Worm (Caenorhabditis elegans) whole organism, young adult: Measurements from ENCODE around the gene C25A8.5.

Experiments
- F22D6.2 ChIP-seq: sonication (generic microtip); optimal IDR thresholded peaks from 2 replicates; lab custom pipeline; 2016; ENCODE audit warnings: mild to moderate bottlenecking, missing genetic modification characterization, missing compliant biosample characterization
- F49E8.2 ChIP-seq: sonication (generic microtip); optimal IDR thresholded peaks from 3 replicates; lab custom pipeline; 2017; ENCODE audit warnings: missing genetic modification characterization, mild to moderate bottlenecking, missing compliant biosample characterization, antibody characterized with exemption, moderate library complexity; ENCODE audit not compliant: insufficient read depth
- F52B5.7 ChIP-seq: sonication (generic microtip); optimal IDR thresholded peaks from 2 replicates; lab custom pipeline; 2016; ENCODE audit warnings: mild to moderate bottlenecking, missing genetic modification characterization, missing compliant biosample characterization
- K11D2.4 ChIP-seq: fragments of 200-800 bp; sonication (Bioruptor generic); IDR thresholded peaks from 2 replicates; pipeline ENCODE4 v1.3.6; 2022; ENCODE audit warnings: missing genetic modification reagents, missing genetic modification characterization, missing compliant biosample characterization
- Y53G8AR.9 ChIP-seq: fragments of 200-800 bp; sonication (Bioruptor generic); conservative IDR thresholded peaks from 2 replicates; pipeline ENCODE4 v1.3.6; 2022; ENCODE audit warnings: missing genetic modification reagents, missing genetic modification characterization, missing compliant biosample characterization
- Y67H2A.10 ChIP-seq: fragments of 200-800 bp; sonication (Bioruptor generic); conservative IDR thresholded peaks from 2 replicates; pipeline ENCODE4 v1.3.6; 2022; ENCODE audit warnings: missing genetic modification reagents, missing genetic modification characterization, missing compliant biosample characterization
- ZK185.1 ChIP-seq: sonication (generic microtip); optimal IDR thresholded peaks from 2 replicates; lab custom pipeline; 2016; ENCODE audit warnings: mild to moderate bottlenecking, missing genetic modification characterization, missing compliant biosample characterization; ENCODE audit not compliant: poor library complexity, severe bottlenecking
- ama-1 ChIP-seq, 3 experiments: fragments of 150-350 bp in 1 of 3; sonication (generic microtip) in 2 of 3; optimal IDR thresholded peaks; 2 replicates each; lab custom pipeline; 2014 to 2018; ENCODE audit warnings: missing biosample characterization in 2 of 3, missing genetic modification characterization in 2 of 3, missing genetic modification reagents in 2 of 3
- attf-5 ChIP-seq: fragments of 200-800 bp; sonication (Bioruptor generic); optimal IDR thresholded peaks from 2 replicates; lab custom pipeline; 2018; ENCODE audit warnings: mild to moderate bottlenecking, missing genetic modification characterization, missing compliant biosample characterization
- ccch-3 ChIP-seq: fragments of 200-800 bp; sonication (Bioruptor generic); optimal IDR thresholded peaks from 2 replicates; lab custom pipeline; 2018; ENCODE audit warnings: mild to moderate bottlenecking, missing genetic modification characterization, missing compliant biosample characterization
- cebp-1 ChIP-seq, 2 experiments: fragments of 200-800 bp in 1 of 2; sonication (Bioruptor generic) in 1 of 2; sonication (generic microtip) in 1 of 2; IDR thresholded peaks in 1 of 2; optimal IDR thresholded peaks in 1 of 2; 2 replicates each; pipeline versions ENCODE4 v1.3.6 to Lab custom; 2017 to 2022; ENCODE audit warnings: missing compliant biosample characterization in 2 of 2, missing genetic modification characterization in 2 of 2, mild to moderate bottlenecking in 1 of 2, missing genetic modification reagents in 1 of 2, moderate library complexity in 1 of 2
- cebp-2 ChIP-seq: fragments of 200-800 bp; sonication (Bioruptor generic); IDR thresholded peaks from 2 replicates; pipeline ENCODE4 v1.3.6; 2022; ENCODE audit warnings: missing genetic modification characterization, missing compliant biosample characterization
- ceh-100 ChIP-seq: fragments of 200-800 bp; sonication (Bioruptor generic); IDR thresholded peaks from 2 replicates; pipeline ENCODE4 v1.3.6; 2022; ENCODE audit warnings: missing genetic modification reagents, missing genetic modification characterization, missing compliant biosample characterization
- chd-7 ChIP-seq: sonication (generic microtip); optimal IDR thresholded peaks from 2 replicates; lab custom pipeline; 2016; ENCODE audit warnings: mild to moderate bottlenecking, missing genetic modification characterization, moderate library complexity, missing compliant biosample characterization
- dpff-1 ChIP-seq: sonication (generic microtip); optimal IDR thresholded peaks from 2 replicates; lab custom pipeline; 2017; ENCODE audit warnings: mild to moderate bottlenecking, missing genetic modification characterization, missing compliant biosample characterization
- egl-18 ChIP-seq: fragments of 200-800 bp; sonication (Bioruptor generic); IDR thresholded peaks from 2 replicates; pipeline ENCODE4 v1.3.6; 2022; ENCODE audit warnings: missing genetic modification reagents, missing genetic modification characterization, missing compliant biosample characterization
- ekl-4 ChIP-seq: fragments of 200-800 bp; sonication (Bioruptor generic); IDR thresholded peaks from 2 replicates; pipeline ENCODE4 v1.3.6; 2022; ENCODE audit warnings: missing genetic modification reagents, missing genetic modification characterization, missing compliant biosample characterization
- hmg-1.2 ChIP-seq: fragments of 200-800 bp; sonication (Bioruptor generic); IDR thresholded peaks from 2 replicates; pipeline ENCODE4 v1.3.6; 2022; ENCODE audit warnings: missing genetic modification reagents, missing genetic modification characterization, missing compliant biosample characterization
- hrde-1 ChIP-seq: sonication (generic microtip); optimal IDR thresholded peaks from 2 replicates; lab custom pipeline; 2016; ENCODE audit warnings: missing genetic modification characterization, mild to moderate bottlenecking, missing compliant biosample characterization, moderate library complexity, missing genotype, missing genetic modification reagents, borderline replicate concordance
- lin-26 ChIP-seq: fragments of 200-800 bp; sonication (Bioruptor generic); IDR thresholded peaks from 2 replicates; pipeline ENCODE4 v1.3.6; 2022; ENCODE audit warnings: missing genetic modification reagents, missing genetic modification characterization, missing compliant biosample characterization
- lin-35 ChIP-seq, 3 experiments: fragments of 150-350 bp in 2 of 3; sonication (generic microtip) in 1 of 3; optimal IDR thresholded peaks; 2 replicates each; lab custom pipeline; 2014 to 2018; ENCODE audit warnings: missing biosample characterization in 3 of 3, missing genetic modification characterization in 3 of 3, missing genetic modification reagents in 3 of 3
- lin-40 ChIP-seq: sonication (generic microtip); optimal IDR thresholded peaks from 2 replicates; lab custom pipeline; 2016; ENCODE audit warnings: missing genetic modification characterization, mild to moderate bottlenecking, missing compliant biosample characterization, missing genotype, missing genetic modification reagents
- lsl-1 ChIP-seq: fragments of 200-800 bp; sonication (Bioruptor generic); optimal IDR thresholded peaks from 2 replicates; lab custom pipeline; 2018; ENCODE audit warnings: mild to moderate bottlenecking, missing genetic modification characterization, moderate library complexity, missing compliant biosample characterization
- lsy-27 ChIP-seq: sonication (generic microtip); optimal IDR thresholded peaks from 2 replicates; lab custom pipeline; 2017; ENCODE audit warnings: missing genetic modification characterization, mild to moderate bottlenecking, missing compliant biosample characterization, antibody characterized with exemption, missing genotype, borderline replicate concordance; ENCODE audit not compliant: insufficient read depth
- mel-28 ChIP-seq: sonication (generic microtip); optimal IDR thresholded peaks from 2 replicates; lab custom pipeline; 2016; ENCODE audit warnings: borderline replicate concordance, mild to moderate bottlenecking, missing genetic modification characterization, missing compliant biosample characterization
- mes-4 ChIP-seq: sonication (generic microtip); optimal IDR thresholded peaks from 2 replicates; lab custom pipeline; 2016; ENCODE audit warnings: missing genotype, missing genetic modification characterization, missing compliant biosample characterization
- mxl-1 ChIP-seq: sonication (generic microtip); optimal IDR thresholded peaks from 2 replicates; lab custom pipeline; 2016; ENCODE audit warnings: missing genetic modification characterization, missing compliant biosample characterization
- nhr-120 ChIP-seq: fragments of 200-800 bp; sonication (Bioruptor generic); IDR thresholded peaks from 2 replicates; pipeline ENCODE4 v1.3.6; 2022; ENCODE audit warnings: missing genetic modification characterization, missing compliant biosample characterization
- nhr-179 ChIP-seq: sonication (generic microtip); optimal IDR thresholded peaks from 2 replicates; lab custom pipeline; 2016; ENCODE audit warnings: mild to moderate bottlenecking, missing genetic modification characterization, missing compliant biosample characterization
- rcor-1 ChIP-seq: fragments of 200-800 bp; sonication (Bioruptor generic); IDR thresholded peaks from 2 replicates; pipeline ENCODE4 v1.3.6; 2022; ENCODE audit warnings: missing genetic modification reagents, missing genetic modification characterization, missing compliant biosample characterization
- rec-8 ChIP-seq, 2 experiments: sonication (generic microtip); optimal IDR thresholded peaks; 2 replicates each; lab custom pipeline; 2016; ENCODE audit warnings: mild to moderate bottlenecking in 2 of 2, missing genetic modification characterization in 2 of 2, missing genetic modification reagents in 2 of 2, missing genotype in 2 of 2, missing biosample characterization in 1 of 2, missing compliant biosample characterization in 1 of 2, moderate library complexity in 1 of 2
- snpc-1.3 ChIP-seq: sonication (generic microtip); optimal IDR thresholded peaks from 2 replicates; lab custom pipeline; 2017; ENCODE audit warnings: missing genetic modification characterization, mild to moderate bottlenecking, missing compliant biosample characterization, antibody characterized with exemption, moderate library complexity, missing genotype, missing genetic modification reagents; ENCODE audit not compliant: insufficient read depth
- snpc-3.4 ChIP-seq: sonication (generic microtip); optimal IDR thresholded peaks from 2 replicates; lab custom pipeline; 2017; ENCODE audit warnings: missing genetic modification characterization, mild to moderate bottlenecking, missing compliant biosample characterization, antibody characterized with exemption, moderate library complexity, missing genotype, missing genetic modification reagents
- somi-1 ChIP-seq: fragments of 200-800 bp; sonication (Bioruptor generic); optimal IDR thresholded peaks from 2 replicates; lab custom pipeline; 2018; ENCODE audit warnings: mild to moderate bottlenecking, missing genetic modification characterization, missing compliant biosample characterization
- tlf-1 ChIP-seq: fragments of 200-800 bp; sonication (Bioruptor generic); optimal IDR thresholded peaks from 2 replicates; lab custom pipeline; 2018; ENCODE audit warnings: mild to moderate bottlenecking, missing genetic modification characterization, missing compliant biosample characterization
- unc-62 ChIP-seq: fragments of 150-350 bp; optimal IDR thresholded peaks from 2 replicates; lab custom pipeline; 2014; ENCODE audit warnings: missing biosample characterization, missing genetic modification reagents, missing genetic modification characterization
- ztf-22 ChIP-seq: fragments of 200-800 bp; sonication (Bioruptor generic); optimal IDR thresholded peaks from 2 replicates; lab custom pipeline; 2018; ENCODE audit warnings: mild to moderate bottlenecking, missing genetic modification characterization, moderate library complexity, missing compliant biosample characterization
- ztf-25 ChIP-seq: fragments of 200-800 bp; sonication (Bioruptor generic); IDR thresholded peaks from 2 replicates; pipeline ENCODE4 v1.3.6; 2022; ENCODE audit warnings: missing genetic modification reagents, missing genetic modification characterization, missing compliant biosample characterization
- ztf-28 ChIP-seq: fragments of 200-800 bp; sonication (Bioruptor generic); IDR thresholded peaks from 2 replicates; pipeline ENCODE4 v1.3.6; 2022; ENCODE audit warnings: missing genetic modification reagents, missing genetic modification characterization, missing compliant biosample characterization

The C25A8.5 gene

DNA sequence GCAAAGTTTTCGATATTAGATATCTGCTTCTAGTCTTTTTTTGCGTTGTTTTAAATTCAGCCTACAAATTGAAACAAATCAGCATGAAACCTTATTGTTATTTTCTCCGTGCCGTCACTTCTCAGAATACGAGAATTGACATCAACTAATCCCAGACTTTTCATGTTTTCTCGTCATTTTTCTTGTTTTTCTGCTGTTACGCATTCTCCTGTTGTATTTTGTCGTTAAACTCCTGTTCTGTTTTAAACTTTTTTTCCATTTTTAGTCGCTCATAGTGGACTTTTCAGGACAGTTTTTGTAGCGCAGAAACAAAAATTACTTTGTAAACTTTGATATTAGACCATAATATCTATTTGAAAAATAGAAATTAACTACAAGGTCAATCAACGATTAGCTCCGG lies 22.9 kb downstream of the C25A8.5 start:
- TF ChIP-seq ceh-100 (GFP tag; lab: Robert Waterston, UW) (no peak), snpc-1.3 (tag; lab: Kevin White, UChicago) (no peak), lsl-1 (no peak), snpc-3.4 (tag; lab: Kevin White, UChicago) (no peak), unc-62 (GFP tag; lab: Kevin White, UChicago) (no peak), lsy-27 (tag; lab: Kevin White, UChicago) (no peak), ama-1 (optimal IDR thresholded peaks at IDR 0.05; lab: Kevin White, UChicago) (no peak), ama-1 (GFP tag; optimal IDR thresholded peaks at IDR 0.05; lab: Kevin White, UChicago) (no peak), tlf-1 (GFP tag; lab: Kevin White, UChicago) (no peak)

DNA sequence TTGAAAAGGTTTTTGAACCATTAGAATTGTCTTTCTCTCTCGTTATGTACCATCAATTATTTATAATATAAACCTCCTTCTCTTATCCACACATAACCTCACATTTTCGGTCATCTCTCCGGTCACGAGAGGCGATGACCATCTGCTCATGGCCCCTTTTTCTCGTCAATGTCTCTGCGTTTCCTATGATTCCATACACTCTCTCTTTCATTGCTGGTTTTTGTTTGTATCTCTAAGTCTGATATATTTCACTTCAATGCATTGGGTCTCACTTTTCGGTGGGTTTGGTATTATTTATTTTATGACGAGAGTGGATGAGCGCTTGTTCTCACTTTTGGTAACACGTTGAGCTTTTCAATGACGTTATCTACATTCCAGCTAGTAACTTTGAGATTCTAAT lies 23.7 kb downstream of the C25A8.5 start:
- TF ChIP-seq lin-40 (tag; lab: Kevin White, UChicago), result peak; percentile 11
- peak; percentile 32 for TF ChIP-seq attf-5 (GFP tag; lab: Kevin White, UChicago)
- no peak for TF ChIP-seq ztf-25 (GFP tag; lab: Robert Waterston, UW)
- no peak for TF ChIP-seq nhr-120
- TF ChIP-seq ztf-22 (GFP tag; lab: Kevin White, UChicago), result no peak
- no peak for TF ChIP-seq somi-1
- TF ChIP-seq K11D2.4 (GFP tag; lab: Robert Waterston, UW), result no peak
- TF ChIP-seq F22D6.2 (tag; lab: Kevin White, UChicago), result no peak
- TF ChIP-seq mes-4, result no peak
- TF ChIP-seq cebp-1 (GFP tag; IDR thresholded peaks at IDR 0.05; lab: Robert Waterston, UW), result no peak
- peak; percentile 39 for TF ChIP-seq cebp-1 (tag; optimal IDR thresholded peaks at IDR 0.05; lab: Kevin White, UChicago)
- TF ChIP-seq egl-18 (GFP tag; lab: Robert Waterston, UW), result no peak
- TF ChIP-seq mel-28 (tag; lab: Kevin White, UChicago), result no peak
- peak; percentile 85 for TF ChIP-seq hmg-1.2 (GFP tag; lab: Robert Waterston, UW)
- no peak for TF ChIP-seq dpff-1 (tag; lab: Kevin White, UChicago)
- peak; percentile 46; the same call in 1 of the 2 replicates for TF ChIP-seq ekl-4 (GFP tag; lab: Robert Waterston, UW)
- peak in 1 of 3 experiments; percentile 17 for TF ChIP-seq lin-35 (GFP tag; optimal IDR thresholded peaks at IDR 0.05; lab: Kevin White, UChicago)

- TF ChIP-seq attf-5 (GFP tag; lab: Kevin White, UChicago) (no peak), lin-40 (tag; lab: Kevin White, UChicago) (no peak), rec-8 (tag; optimal IDR thresholded peaks at IDR 0.05; lab: Kevin White, UChicago) (no peak), F49E8.2 (tag; lab: Kevin White, UChicago) (no peak), ccch-3 (no peak), nhr-179 (tag; lab: Kevin White, UChicago) (no peak), F22D6.2 (tag; lab: Kevin White, UChicago) (no peak), nhr-120 (no peak), ZK185.1 (tag; lab: Kevin White, UChicago) (no peak), hrde-1 (tag; lab: Kevin White, UChicago) (no peak), Y53G8AR.9 (no peak), mxl-1 (tag; lab: Kevin White, UChicago) (no peak), chd-7 (tag; lab: Kevin White, UChicago) (no peak), egl-18 (GFP tag; lab: Robert Waterston, UW) (no peak), lin-26 (no peak), rcor-1 (no peak), cebp-2 (GFP tag; lab: Robert Waterston, UW) (no peak), Y67H2A.10 (no peak), F52B5.7 (no peak), ztf-28 (GFP tag; lab: Robert Waterston, UW) (no peak)
These were observed 24.6 kb downstream of the C25A8.5 start, which contains the start of gene adah-1 for ce11 chrIV:7023858-7024257. Gene adah-1 (plus strand): TSS chrIV:7024211.
